Worm (Caenorhabditis elegans): ENCODE results near the gene srbc-16.

- TF ChIP-seq zag-1 (tag; optimal IDR thresholded peaks at IDR 0.05) (no peak), daf-12 (tag; optimal IDR thresholded peaks at IDR 0.05) (no peak)
These were observed 41.9 kb upstream of the srbc-16 start, which contains the start of gene F22F7.7 for ce11 chrV:2139918-2140317.

Data from whole organism, L3 larva.